Fruit fly (Drosophila melanogaster): ENCODE data around the gene CREG.
A peak's percentile ranks its signal among the peaks of the same experiment; 100 is the strongest.

Gene CREG

DNA sequence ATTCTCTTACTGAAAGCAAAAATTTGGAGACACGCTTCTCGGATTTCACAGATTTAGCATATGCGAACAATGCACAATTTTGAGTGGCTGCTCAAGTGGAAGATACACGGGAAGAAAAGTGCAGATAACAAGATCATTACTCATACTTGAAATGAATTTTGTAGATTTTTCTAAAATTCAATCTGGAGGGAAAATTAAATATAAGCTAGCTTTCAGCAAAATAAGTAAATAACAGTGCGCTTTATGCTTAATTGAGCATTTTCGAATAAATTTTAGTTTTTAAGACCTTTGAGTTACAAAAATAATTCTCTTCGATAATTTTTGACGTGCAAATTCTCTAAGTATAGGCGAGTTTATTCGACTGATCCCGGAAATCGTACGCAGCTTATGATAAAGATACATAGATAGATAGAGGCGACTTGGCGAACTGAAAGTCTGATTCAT, 6.3 kb upstream of the CREG start (continued):
- no peak for TF ChIP-seq CG6791 (GFP tag; IDR thresholded peaks at IDR 0.05; ENCODE audit: partially characterized antibody)
- TF ChIP-seq CG13424 (tag; optimal IDR thresholded peaks at IDR 0.05): no peak
- peak; percentile 47 for TF ChIP-seq lbe (GFP tag; optimal IDR thresholded peaks at IDR 0.05)
- TF ChIP-seq CG4854 (GFP tag; optimal IDR thresholded peaks at IDR 0.05): peak; percentile 34
- no peak for TF ChIP-seq Awh (GFP tag; IDR thresholded peaks at IDR 0.05)
- no peak for TF ChIP-seq CG9437 (GFP tag; optimal IDR thresholded peaks at IDR 0.05)
- TF ChIP-seq tll (GFP tag; optimal IDR thresholded peaks at IDR 0.05): no peak
- TF ChIP-seq CG2712 (tag; optimal IDR thresholded peaks at IDR 0.05): peak; percentile 43
- TF ChIP-seq CG1233 (GFP tag; optimal IDR thresholded peaks at IDR 0.05): peak; percentile 59
- TF ChIP-seq danr (GFP tag; IDR thresholded peaks at IDR 0.05): peak; percentile 48; the same call in 1 of the 2 replicates
- peak; percentile 60 for TF ChIP-seq HHEX (GFP tag; optimal IDR thresholded peaks at IDR 0.05)
- TF ChIP-seq exex (tag; optimal IDR thresholded peaks at IDR 0.05): no peak
- no peak for TF ChIP-seq CG8924 (tag; optimal IDR thresholded peaks at IDR 0.05)
- no peak for TF ChIP-seq CG12299 (tag; optimal IDR thresholded peaks at IDR 0.05)
- TF ChIP-seq Aef1 (GFP tag; IDR thresholded peaks at IDR 0.05): peak; percentile 25; the same call in 2 of the 3 replicates
- TF ChIP-seq p53 (GFP tag; optimal IDR thresholded peaks at IDR 0.05): peak; percentile 2
- TF ChIP-seq CG2678 (tag; optimal IDR thresholded peaks at IDR 0.05): peak; percentile 49
- peak; percentile 60 for TF ChIP-seq lab (GFP tag; optimal IDR thresholded peaks at IDR 0.05)
- TF ChIP-seq Side (GFP tag; optimal IDR thresholded peaks at IDR 0.05): no peak
- TF ChIP-seq dysf (GFP tag; IDR thresholded peaks at IDR 0.05): peak; percentile 55; the same call in 2 of the 3 replicates
- TF ChIP-seq dan (GFP tag; IDR thresholded peaks at IDR 0.05): no peak
- no peak for TF ChIP-seq HLH3B (GFP tag; IDR thresholded peaks at IDR 0.05)
- no peak for TF ChIP-seq klu (GFP tag; IDR thresholded peaks at IDR 0.05)
- no peak for TF ChIP-seq sr (GFP tag; IDR thresholded peaks at IDR 0.05)
- 0 out of 3 replicates have a peak, but pooled peaks have one; percentile 24 for TF ChIP-seq croc (GFP tag; conservative IDR thresholded peaks at IDR 0.05)
- TF ChIP-seq pnt (GFP tag; optimal IDR thresholded peaks at IDR 0.05): peak; percentile 60
- no peak for TF ChIP-seq CG14667 (GFP tag; IDR thresholded peaks at IDR 0.05)
- TF ChIP-seq CG3163 (GFP tag; optimal IDR thresholded peaks at IDR 0.05): no peak
- TF ChIP-seq Dbx (GFP tag; IDR thresholded peaks at IDR 0.05): 0 out of 3 replicates have a peak, but pooled peaks have one; percentile 28
- TF ChIP-seq D19B (GFP tag; optimal IDR thresholded peaks at IDR 0.05): peak; percentile 22
- peak; percentile 69 for TF ChIP-seq Blimp-1 (GFP tag; optimal IDR thresholded peaks at IDR 0.05)
- no peak for TF ChIP-seq vnd (GFP tag; IDR thresholded peaks at IDR 0.05; ENCODE audit: partially characterized antibody)
- TF ChIP-seq Oaz (GFP tag; IDR thresholded peaks at IDR 0.05): no peak

DNA sequence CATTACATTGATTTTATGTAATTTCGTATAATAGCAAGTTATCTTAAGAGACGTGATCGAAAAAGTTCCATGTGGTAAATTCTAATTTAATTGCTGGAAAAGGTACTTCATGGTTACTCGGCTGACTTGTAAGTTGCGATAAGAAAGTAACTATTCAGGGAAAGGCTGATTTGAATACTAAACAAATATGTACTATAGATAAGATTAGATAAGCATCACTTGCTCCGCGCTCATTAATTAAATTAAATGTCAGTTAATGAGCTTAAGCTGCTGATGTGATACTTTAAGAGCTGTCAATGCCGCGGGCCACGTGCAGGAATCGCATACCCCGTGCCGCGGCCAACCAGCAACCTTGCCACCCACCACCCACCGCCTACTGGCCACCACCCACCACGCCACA, 5.7 kb upstream of the CREG start:
- TF ChIP-seq ftz-f1 (GFP tag; optimal IDR thresholded peaks at IDR 0.05): peak; percentile 5
- TF ChIP-seq CG7745 (tag; optimal IDR thresholded peaks at IDR 0.05): peak; percentile 65
- no peak for TF ChIP-seq CG4854 (GFP tag; optimal IDR thresholded peaks at IDR 0.05)
- peak; percentile 9 for TF ChIP-seq fd64A (GFP tag; optimal IDR thresholded peaks at IDR 0.05)
- TF ChIP-seq ATbp (GFP tag; optimal IDR thresholded peaks at IDR 0.05): peak; percentile 11
- peak; percentile 60 for TF ChIP-seq exex (tag; optimal IDR thresholded peaks at IDR 0.05)
- TF ChIP-seq Asciz (GFP tag; optimal IDR thresholded peaks at IDR 0.05): peak; percentile 30
- no peak for TF ChIP-seq gce (GFP tag; IDR thresholded peaks at IDR 0.05)
- TF ChIP-seq Hey (tag; optimal IDR thresholded peaks at IDR 0.05): peak; percentile 17
- no peak for TF ChIP-seq insv (GFP tag; optimal IDR thresholded peaks at IDR 0.05)
- no peak for TF ChIP-seq Nf-YC (tag; optimal IDR thresholded peaks at IDR 0.05)
